Fruit fly (Drosophila melanogaster) whole organism, wandering third instar larva: ENCODE results near the gene kl-2.
"Not testable (repeated sequence)": the region's sequence is repeated elsewhere in the genome, so short reads cannot be mapped to it uniquely, and the experiment has no call there.

Experiments
- CrebA ChIP-seq: fragments of 200-800 bp; sonication (Bioruptor generic); optimal IDR thresholded peaks from 2 replicates; lab custom pipeline; 2016; ENCODE audit warnings: missing biosample characterization, mild to moderate bottlenecking, missing genetic modification characterization, borderline replicate concordance
- Jra ChIP-seq: sonication (Bioruptor generic); optimal IDR thresholded peaks from 2 replicates; lab custom pipeline; 2016; ENCODE audit warnings: missing biosample characterization, missing genetic modification characterization
- Myc ChIP-seq: fragments of >200 bp; optimal IDR thresholded peaks from 2 replicates; lab custom pipeline; 2017
- br ChIP-seq: fragments of 200-800 bp; sonication (Bioruptor generic); optimal IDR thresholded peaks from 2 replicates; lab custom pipeline; 2016; ENCODE audit warnings: missing biosample characterization, missing genetic modification characterization
- brk ChIP-seq: fragments of 200-800 bp; sonication (Bioruptor generic); optimal IDR thresholded peaks from 2 replicates; lab custom pipeline; 2016; ENCODE audit warnings: missing biosample characterization, mild to moderate bottlenecking, missing genetic modification characterization
- dmrt93B ChIP-seq: fragments of 200-800 bp; sonication (Bioruptor generic); optimal IDR thresholded peaks from 2 replicates; lab custom pipeline; 2018; ENCODE audit warnings: missing biosample characterization, mild to moderate bottlenecking, missing genetic modification characterization
- jim ChIP-seq: fragments of 175-275, 200-325 bp; sonication (Bioruptor generic); optimal IDR thresholded peaks from 2 replicates; lab custom pipeline; 2016; ENCODE audit warnings: missing biosample characterization, mild to moderate bottlenecking, missing genetic modification characterization
- lola ChIP-seq: fragments of >200 bp; optimal IDR thresholded peaks from 2 replicates; lab custom pipeline; 2017; ENCODE audit warnings: missing biosample characterization, missing genetic modification characterization
- usp ChIP-seq: fragments of >200 bp; optimal IDR thresholded peaks from 2 replicates; lab custom pipeline; 2017; ENCODE audit warnings: missing biosample characterization, missing genetic modification characterization
- woc ChIP-seq: sonication (Bioruptor generic); optimal IDR thresholded peaks from 2 replicates; lab custom pipeline; 2016; ENCODE audit warnings: missing biosample characterization, mild to moderate bottlenecking, missing genetic modification characterization

The kl-2 gene

dm6 chrY:572788-573187, at the start of gene kl-2:
kl-2 (plus strand) TSS chrY:573088.
- no peak for TF ChIP-seq Jra (GFP tag; lab: Kevin White, UChicago)
- no peak for TF ChIP-seq dmrt93B
- TF ChIP-seq CrebA (GFP tag; lab: Kevin White, UChicago): no peak
- no peak for TF ChIP-seq lola (GFP tag; lab: Kevin White, UChicago)
- no peak for TF ChIP-seq woc
- TF ChIP-seq brk (GFP tag; lab: Kevin White, UChicago): no peak
- TF ChIP-seq jim: no peak
- TF ChIP-seq, all 38 proteins: peak for 0

- not testable (repeated sequence) for TF ChIP-seq br (GFP tag; lab: Kevin White, UChicago); usp; Myc (lab: Kevin White, UChicago)
- TF ChIP-seq, all 38 proteins: peak for 0; not testable (repeated sequence) for 38
These were observed 129.2 kb downstream of the kl-2 start, which contains the start of gene ARY for dm6 chrY:702130-702529. ARY (plus strand) TSS chrY:702430.
